ENCODE assay signal across 4 fruit fly cellular contexts in the genomic region with DNA sequence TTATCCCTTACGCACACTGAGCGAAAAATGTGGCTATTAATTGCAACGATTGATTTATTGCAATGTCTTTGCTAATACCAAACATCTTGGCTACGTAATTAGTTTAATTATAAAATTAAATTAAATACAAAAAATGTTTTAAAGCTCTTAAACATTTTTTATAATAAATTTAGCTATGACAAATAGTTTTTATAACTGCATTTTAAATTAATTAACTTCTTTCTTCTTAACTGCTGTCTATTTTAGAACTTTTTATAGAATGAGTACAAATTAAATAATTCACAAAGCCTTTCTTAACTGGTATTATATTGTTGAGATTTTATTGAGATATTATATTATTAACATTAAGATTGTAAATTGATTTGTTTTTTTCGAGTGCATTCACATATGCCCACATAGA.
A peak's percentile ranks its signal among the peaks of the same experiment; 100 is the strongest.
TF ChIP-seq lines count a peak whose summit lies in the region.

No protein-coding gene starts in this region.

- no peak for TF ChIP-seq CTCF in whole organism, embryonic (GFP tag; optimal IDR thresholded peaks at IDR 0.05; lab: Kevin White, UChicago)

TF ChIP-seq in whole organism, embryonic, 481 proteins besides CTCF, POLR2A, EP300 and RAD21 (continues in another document):
- TF ChIP-seq dmrt99B (tag; optimal IDR thresholded peaks at IDR 0.05; lab: Kevin White, UChicago): peak; percentile 44
- peak; percentile 12 for TF ChIP-seq Blimp-1 (GFP tag; optimal IDR thresholded peaks at IDR 0.05; lab: Kevin White, UChicago)
- TF ChIP-seq dmrt11E (tag; optimal IDR thresholded peaks at IDR 0.05; lab: Kevin White, UChicago): peak; percentile 77
- TF ChIP-seq pb (GFP tag; optimal IDR thresholded peaks at IDR 0.05; lab: Kevin White, UChicago): no peak
- TF ChIP-seq CG9437 (GFP tag; optimal IDR thresholded peaks at IDR 0.05; lab: Kevin White, UChicago): peak; percentile 42
- TF ChIP-seq gsb-n (tag; optimal IDR thresholded peaks at IDR 0.05; lab: Kevin White, UChicago): no peak
- no peak for TF ChIP-seq HHEX (GFP tag; optimal IDR thresholded peaks at IDR 0.05; lab: Kevin White, UChicago)
- TF ChIP-seq CG14710 (tag; optimal IDR thresholded peaks at IDR 0.05; lab: Kevin White, UChicago): peak; percentile 26
- peak; percentile 47; the same call in 1 of the 2 replicates for TF ChIP-seq CG6689 (GFP tag; IDR thresholded peaks at IDR 0.05; lab: Robert Waterston, UW)
- peak; percentile 55 for TF ChIP-seq D19A (tag; optimal IDR thresholded peaks at IDR 0.05; lab: Kevin White, UChicago)
- peak; percentile 20 for TF ChIP-seq fd96Cb (tag; optimal IDR thresholded peaks at IDR 0.05; lab: Kevin White, UChicago)
- peak; percentile 3 for TF ChIP-seq CG2202 (tag; optimal IDR thresholded peaks at IDR 0.05; lab: Kevin White, UChicago)
- TF ChIP-seq gce (GFP tag; IDR thresholded peaks at IDR 0.05; lab: Robert Waterston, UW): no peak
- peak in 1 of 2 experiments; percentile 65 for TF ChIP-seq bsh (GFP tag; optimal IDR thresholded peaks at IDR 0.05; lab: Kevin White, UChicago)
- TF ChIP-seq CG17361 (GFP tag; IDR thresholded peaks at IDR 0.05; lab: Robert Waterston, UW): peak; percentile 77
- no peak for TF ChIP-seq CG1832 (GFP tag; optimal IDR thresholded peaks at IDR 0.05; lab: Kevin White, UChicago)
- TF ChIP-seq CG9797 (GFP tag; optimal IDR thresholded peaks at IDR 0.05; lab: Kevin White, UChicago): no peak
- TF ChIP-seq CG31441 (GFP tag; IDR thresholded peaks at IDR 0.05; lab: Robert Waterston, UW): peak; percentile 70
- TF ChIP-seq Adf1 (GFP tag; IDR thresholded peaks at IDR 0.05; lab: Robert Waterston, UW): no peak
- no peak for TF ChIP-seq CG13775 (GFP tag; optimal IDR thresholded peaks at IDR 0.05; lab: Kevin White, UChicago)
- TF ChIP-seq CG2116 (GFP tag; optimal IDR thresholded peaks at IDR 0.05; lab: Kevin White, UChicago): no peak
- no peak for TF ChIP-seq CG8281 (tag; optimal IDR thresholded peaks at IDR 0.05; lab: Kevin White, UChicago)

TF ChIP-seq in whole organism, prepupa, 60 proteins besides CTCF, POLR2A, EP300 and RAD21:
- TF ChIP-seq achi (GFP tag; optimal IDR thresholded peaks at IDR 0.05; lab: Kevin White, UChicago) (no peak), Lpt (GFP tag; optimal IDR thresholded peaks at IDR 0.05; lab: Kevin White, UChicago) (no peak), Sox15 (GFP tag; optimal IDR thresholded peaks at IDR 0.05; lab: Kevin White, UChicago) (no peak), CG6163 (GFP tag; IDR thresholded peaks at IDR 0.05; lab: Robert Waterston, UW) (no peak), CG34406 (GFP tag; optimal IDR thresholded peaks at IDR 0.05; lab: Kevin White, UChicago) (peak; percentile 48), Ets96B (tag; optimal IDR thresholded peaks at IDR 0.05; lab: Kevin White, UChicago) (peak; percentile 50), acj6 (GFP tag; optimal IDR thresholded peaks at IDR 0.05; lab: Kevin White, UChicago) (peak; percentile 15), dsx (GFP tag; optimal IDR thresholded peaks at IDR 0.05; lab: Kevin White, UChicago; ENCODE audit: poor library complexity, severe bottlenecking) (peak; percentile 24), salr (GFP tag; optimal IDR thresholded peaks at IDR 0.05; lab: Kevin White, UChicago) (no peak), CG8632 (GFP tag; optimal IDR thresholded peaks at IDR 0.05; lab: Kevin White, UChicago) (peak; percentile 2), CG11294 (GFP tag; IDR thresholded peaks at IDR 0.05; lab: Robert Waterston, UW) (no peak), CG1621 (tag; optimal IDR thresholded peaks at IDR 0.05; lab: Kevin White, UChicago) (no peak), fd85E (GFP tag; optimal IDR thresholded peaks at IDR 0.05; lab: Kevin White, UChicago) (no peak), OdsH (GFP tag; optimal IDR thresholded peaks at IDR 0.05; lab: Kevin White, UChicago) (peak; percentile 18), Eip78C (GFP tag; lab: Kevin White, UChicago) (peak; percentile 59), Gug (GFP tag; IDR thresholded peaks at IDR 0.05; lab: Robert Waterston, UW) (no peak), Hr4 (GFP tag; optimal IDR thresholded peaks at IDR 0.05; lab: Kevin White, UChicago) (no peak), CG3032 (tag; optimal IDR thresholded peaks at IDR 0.05; lab: Kevin White, UChicago) (peak; percentile 38), dac (GFP tag; optimal IDR thresholded peaks at IDR 0.05; lab: Kevin White, UChicago) (no peak), svp (GFP tag; lab: Kevin White, UChicago) (no peak), vri (GFP tag; optimal IDR thresholded peaks at IDR 0.05; lab: Kevin White, UChicago) (no peak), CG10631 (GFP tag; optimal IDR thresholded peaks at IDR 0.05; lab: Kevin White, UChicago) (peak; percentile 1)

TF ChIP-seq in whole organism, pupa, 21 proteins besides CTCF, POLR2A, EP300 and RAD21:
- TF ChIP-seq CG9948 (tag; optimal IDR thresholded peaks at IDR 0.05; lab: Kevin White, UChicago) (peak; percentile 39), fd96Ca (GFP tag; IDR thresholded peaks at IDR 0.05; lab: Robert Waterston, UW) (no peak), CG12605 (GFP tag; IDR thresholded peaks at IDR 0.05; lab: Robert Waterston, UW) (no peak), CG34367 (tag; optimal IDR thresholded peaks at IDR 0.05; lab: Kevin White, UChicago) (peak; percentile 7), CG32121 (GFP tag; IDR thresholded peaks at IDR 0.05; lab: Robert Waterston, UW) (no peak), CG14655 (GFP tag; optimal IDR thresholded peaks at IDR 0.05; lab: Kevin White, UChicago) (peak; percentile 30), CG8159 (tag; optimal IDR thresholded peaks at IDR 0.05; lab: Kevin White, UChicago) (peak; percentile 24), CG17806 (tag; optimal IDR thresholded peaks at IDR 0.05; lab: Kevin White, UChicago) (peak; percentile 11), D1 (tag; optimal IDR thresholded peaks at IDR 0.05; lab: Kevin White, UChicago) (peak; percentile 1), CG15710 (tag; optimal IDR thresholded peaks at IDR 0.05; lab: Kevin White, UChicago) (peak; percentile 58), gl (tag; optimal IDR thresholded peaks at IDR 0.05; lab: Kevin White, UChicago) (no peak)
TF ChIP-seq in whole organism, pupa: peak in this region for 7.

TF ChIP-seq in whole organism, wandering third instar larva, 38 proteins besides CTCF, POLR2A, EP300 and RAD21:
- no peak for TF ChIP-seq dsf (GFP tag; optimal IDR thresholded peaks at IDR 0.05; lab: Kevin White, UChicago; ENCODE audit: borderline replicate concordance)
- TF ChIP-seq HLH106 (tag; optimal IDR thresholded peaks at IDR 0.05; lab: Kevin White, UChicago): peak; percentile 23
- no peak for TF ChIP-seq Hr78 (GFP tag; optimal IDR thresholded peaks at IDR 0.05; lab: Kevin White, UChicago)
- TF ChIP-seq Sp1 (GFP tag; optimal IDR thresholded peaks at IDR 0.05; lab: Kevin White, UChicago): peak; percentile 23
